Worm (Caenorhabditis elegans) whole organism, L2 larva: ENCODE data around the gene fbxb-22.

ENCODE experiments used
- ama-1 ChIP-seq: fragments of 150-350 bp; optimal IDR thresholded peaks from 2 replicates; lab custom pipeline; 2018; ENCODE audit warnings: inconsistent platforms
- mdl-1 ChIP-seq, 2 experiments: fragments of 150-350 bp in 1 of 2; sonication (generic microtip) in 1 of 2; optimal IDR thresholded peaks; 2 replicates each; lab custom pipeline; 2017; ENCODE audit warnings: missing biosample characterization in 2 of 2, missing genetic modification characterization in 2 of 2
- unc-55 ChIP-seq: fragments of 150-350 bp; sonication (generic microtip); optimal IDR thresholded peaks from 3 replicates; lab custom pipeline; 2014; ENCODE audit warnings: missing biosample characterization, missing genetic modification reagents, missing genetic modification characterization

ce11 chrIII:11849590-11849989 is 34.0 kb downstream of the fbxb-22 start:
- TF ChIP-seq mdl-1 (tag; optimal IDR thresholded peaks at IDR 0.05; lab: Kevin White, UChicago), result no peak
- TF ChIP-seq unc-55, result no peak
- TF ChIP-seq ama-1 (lab: Kevin White, UChicago), result no peak
